Worm (Caenorhabditis elegans) whole organism, L3 larva: ENCODE data around the gene ZC190.8.

Source experiments
- aly-2 ChIP-seq: fragments of 150-350 bp; optimal IDR thresholded peaks from 2 replicates; lab custom pipeline; 2014; ENCODE audit warnings: missing biosample characterization, missing genetic modification characterization
- nhr-237 ChIP-seq: fragments of 150-350 bp; optimal IDR thresholded peaks from 2 replicates; lab custom pipeline; 2014; ENCODE audit warnings: missing biosample characterization, missing genetic modification characterization
- ztf-11 ChIP-seq: fragments of 150-350 bp; optimal IDR thresholded peaks from 2 replicates; lab custom pipeline; 2014; ENCODE audit warnings: missing biosample characterization, missing genetic modification characterization

DNA sequence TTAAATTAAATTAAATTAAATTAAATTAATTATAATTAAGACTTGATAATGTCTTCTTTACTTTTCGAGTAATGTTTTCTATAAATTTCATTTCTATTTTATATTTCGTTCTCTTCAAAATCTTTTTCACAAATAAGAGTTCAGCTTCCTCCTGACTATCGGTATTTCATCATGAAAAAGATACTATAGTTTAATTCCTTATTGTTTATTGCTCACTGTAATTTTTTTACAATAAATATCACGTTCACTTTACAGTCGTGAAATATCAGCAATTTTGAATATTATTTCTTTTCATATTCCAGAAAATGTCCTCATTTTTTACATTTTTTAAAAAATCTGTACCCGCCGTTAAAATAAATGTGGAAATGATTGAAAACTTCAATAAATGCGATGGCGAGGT is 48.8 kb upstream of the ZC190.8 start, which contains the start of gene ZC196.3:
- TF ChIP-seq nhr-237 (tag; lab: Kevin White, UChicago) (no peak), ztf-11 (tag; lab: Kevin White, UChicago) (no peak), aly-2 (no peak)
